Fruit fly (Drosophila melanogaster): ENCODE measurements around the gene Nnf1b.
A peak's percentile ranks its signal among the peaks of the same experiment; 100 is the strongest.

Nnf1b gene

DNA sequence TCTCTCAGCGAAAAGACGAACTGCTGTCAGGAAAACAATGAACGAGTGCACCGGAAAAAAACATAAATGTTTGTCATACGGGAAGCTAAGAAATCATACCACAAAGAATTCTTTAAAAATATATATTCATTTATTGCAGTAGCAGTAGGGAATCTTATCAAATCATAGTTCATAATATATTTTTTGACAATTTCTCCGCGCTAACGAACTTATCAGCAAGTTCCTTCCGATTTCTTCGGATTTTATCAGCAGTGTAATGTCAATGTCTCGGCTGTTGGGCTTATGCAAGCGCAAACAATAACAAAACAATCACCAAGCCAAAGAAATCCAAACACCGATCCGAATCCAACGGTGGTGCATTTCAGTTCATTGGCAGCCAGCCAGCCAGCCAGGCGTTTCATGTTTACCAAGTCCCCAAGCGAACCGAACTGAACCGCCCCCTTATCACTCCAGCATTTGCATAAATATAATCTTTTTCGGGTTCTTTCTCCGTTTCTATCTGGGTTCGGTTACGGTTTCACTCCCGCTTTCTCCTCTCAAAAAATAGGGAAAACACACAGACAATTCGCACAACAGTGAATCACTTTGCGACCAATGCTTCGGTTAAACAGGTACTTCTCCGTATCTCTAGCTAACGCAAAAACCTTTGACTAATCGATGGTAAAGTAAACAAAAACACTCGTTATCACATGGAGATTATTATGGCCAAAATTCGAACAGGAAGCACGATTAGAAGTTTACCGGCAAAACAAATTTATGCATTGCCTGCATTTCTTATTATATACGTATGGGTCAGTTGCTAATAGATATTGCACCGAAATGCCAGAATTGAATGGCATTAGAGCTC, 17.4 kb downstream of the Nnf1b start (continued):
- no peak for TF ChIP-seq sqz (GFP tag; optimal IDR thresholded peaks at IDR 0.05)
- peak; percentile 49 for TF ChIP-seq Chrac-16 (GFP tag; optimal IDR thresholded peaks at IDR 0.05)
- TF ChIP-seq CG2202 (tag; optimal IDR thresholded peaks at IDR 0.05): peak; percentile 54
- TF ChIP-seq CG12769 (tag; optimal IDR thresholded peaks at IDR 0.05): no peak
- TF ChIP-seq H15 (GFP tag; IDR thresholded peaks at IDR 0.05): 0 out of 3 replicates have a peak, but pooled peaks have one; percentile 14
- peak; percentile 15 for TF ChIP-seq tin (GFP tag; optimal IDR thresholded peaks at IDR 0.05)
- peak; percentile 26 for TF ChIP-seq cwo (GFP tag; optimal IDR thresholded peaks at IDR 0.05)
- peak; percentile 66 for TF ChIP-seq CG10979 (tag; optimal IDR thresholded peaks at IDR 0.05)
- peak; percentile 31; the same call in 1 of the 3 replicates for TF ChIP-seq CG2199 (GFP tag; IDR thresholded peaks at IDR 0.05)
- peak; percentile 8 for TF ChIP-seq trem (tag; optimal IDR thresholded peaks at IDR 0.05)
- TF ChIP-seq CG13624 (GFP tag; optimal IDR thresholded peaks at IDR 0.05): no peak
- no peak for TF ChIP-seq tio (GFP tag; optimal IDR thresholded peaks at IDR 0.05)
- peak; percentile 44 for TF ChIP-seq salm (tag; optimal IDR thresholded peaks at IDR 0.05)
- TF ChIP-seq Lhr (GFP tag; optimal IDR thresholded peaks at IDR 0.05): peak; percentile 36
- TF ChIP-seq CG7556 (GFP tag; optimal IDR thresholded peaks at IDR 0.05): peak; percentile 57
- TF ChIP-seq CG10209 (GFP tag; optimal IDR thresholded peaks at IDR 0.05): peak; percentile 33
- peak; percentile 10 for TF ChIP-seq CG4854 (GFP tag; optimal IDR thresholded peaks at IDR 0.05)
- TF ChIP-seq CG12659 (GFP tag; optimal IDR thresholded peaks at IDR 0.05): peak; percentile 17
- peak; percentile 74 for TF ChIP-seq Med (GFP tag)
- peak; percentile 25 for TF ChIP-seq CG17359 (tag; optimal IDR thresholded peaks at IDR 0.05)
- TF ChIP-seq CG15601 (tag; optimal IDR thresholded peaks at IDR 0.05): peak; percentile 27
- no peak for TF ChIP-seq D (optimal IDR thresholded peaks at IDR 0.05)
- TF ChIP-seq D (GFP tag; optimal IDR thresholded peaks at IDR 0.05): peak; percentile 62
- no peak for TF ChIP-seq CG4707 (GFP tag; optimal IDR thresholded peaks at IDR 0.05)
- no peak for TF ChIP-seq sna (GFP tag; IDR thresholded peaks at IDR 0.05; ENCODE audit: partially characterized antibody)
- peak; percentile 7 for TF ChIP-seq CG9609 (GFP tag; optimal IDR thresholded peaks at IDR 0.05)
- TF ChIP-seq Oli (tag; optimal IDR thresholded peaks at IDR 0.05): peak; percentile 54
- TF ChIP-seq Blimp-1 (GFP tag; optimal IDR thresholded peaks at IDR 0.05): peak; percentile 56
- TF ChIP-seq CG32767 (GFP tag; IDR thresholded peaks at IDR 0.05): peak; percentile 27; the same call in 1 of the 2 replicates
- no peak for TF ChIP-seq CG8765 (GFP tag; IDR thresholded peaks at IDR 0.05)
- TF ChIP-seq gcm2 (GFP tag; optimal IDR thresholded peaks at IDR 0.05): no peak
- TF ChIP-seq CG43689 (GFP tag; IDR thresholded peaks at IDR 0.05): 0 out of 2 replicates have a peak, but pooled peaks have one; percentile 25
- TF ChIP-seq dmrt99B (tag; optimal IDR thresholded peaks at IDR 0.05): peak; percentile 70
- peak; percentile 56; the same call in 2 of the 3 replicates for TF ChIP-seq CG17361 (GFP tag; IDR thresholded peaks at IDR 0.05)
- TF ChIP-seq CG8089 (GFP tag; optimal IDR thresholded peaks at IDR 0.05): peak; percentile 33
- peak; percentile 11 for TF ChIP-seq CG9727 (GFP tag; optimal IDR thresholded peaks at IDR 0.05)
- TF ChIP-seq CG10267 (tag; optimal IDR thresholded peaks at IDR 0.05): peak; percentile 49
- TF ChIP-seq lov (optimal IDR thresholded peaks at IDR 0.05): no peak
- 0 out of 3 replicates have a peak, but pooled peaks have one; percentile 17 for TF ChIP-seq lov (GFP tag; IDR thresholded peaks at IDR 0.05)
- TF ChIP-seq gce (GFP tag; IDR thresholded peaks at IDR 0.05): no peak
- peak; percentile 33 for TF ChIP-seq nerfin-1 (tag; optimal IDR thresholded peaks at IDR 0.05)
- TF ChIP-seq Awh (GFP tag; IDR thresholded peaks at IDR 0.05): 0 out of 2 replicates have a peak, but pooled peaks have one; percentile 23
- peak; percentile 66 for TF ChIP-seq CG2875 (GFP tag; optimal IDR thresholded peaks at IDR 0.05)
- TF ChIP-seq NfI (GFP tag; optimal IDR thresholded peaks at IDR 0.05): no peak
- TF ChIP-seq Nf-YB (GFP tag; optimal IDR thresholded peaks at IDR 0.05): peak; percentile 20
- no peak for TF ChIP-seq sc (optimal IDR thresholded peaks at IDR 0.05)
- TF ChIP-seq sc (GFP tag; optimal IDR thresholded peaks at IDR 0.05): peak; percentile 69
- no peak for TF ChIP-seq Gug (GFP tag; IDR thresholded peaks at IDR 0.05)

Measured in whole organism, embryonic.